Fruit fly (Drosophila melanogaster): ENCODE measurements around the gene mtgo.

The mtgo gene

dm6 chr2L:16526015-16526518 lies 18.7 kb upstream of the mtgo start (continued):
- TF ChIP-seq CG42726 (GFP tag; IDR thresholded peaks at IDR 0.05; ENCODE audit: partially characterized antibody): peak; percentile 37; the same call in 1 of the 2 replicates
- TF ChIP-seq bcd (GFP tag; optimal IDR thresholded peaks at IDR 0.05): peak; percentile 12
- TF ChIP-seq stc (GFP tag; IDR thresholded peaks at IDR 0.05): no peak
- no peak for TF ChIP-seq jumu (GFP tag; optimal IDR thresholded peaks at IDR 0.05)
- peak; percentile 41 for TF ChIP-seq CG15269 (tag; optimal IDR thresholded peaks at IDR 0.05)
- no peak for TF ChIP-seq CG14050 (GFP tag; IDR thresholded peaks at IDR 0.05)
- peak; percentile 58 for TF ChIP-seq Hand (GFP tag; optimal IDR thresholded peaks at IDR 0.05)
- TF ChIP-seq CG9876 (GFP tag; optimal IDR thresholded peaks at IDR 0.05): peak; percentile 8
- no peak for TF ChIP-seq sisA (GFP tag; IDR thresholded peaks at IDR 0.05)
- peak; percentile 32 for TF ChIP-seq CG18599 (GFP tag; optimal IDR thresholded peaks at IDR 0.05)
- peak; percentile 69 for TF ChIP-seq CG34224 (GFP tag; IDR thresholded peaks at IDR 0.05; ENCODE audit: partially characterized antibody)
- peak; percentile 45 for TF ChIP-seq Hmr (GFP tag; optimal IDR thresholded peaks at IDR 0.05)
- no peak for TF ChIP-seq CG4707 (GFP tag; optimal IDR thresholded peaks at IDR 0.05)
- no peak for TF ChIP-seq bigmax (GFP tag; optimal IDR thresholded peaks at IDR 0.05)
- 0 out of 2 replicates have a peak, but pooled peaks have one; percentile 15 for TF ChIP-seq peb (GFP tag; IDR thresholded peaks at IDR 0.05)
- TF ChIP-seq CG10431 (GFP tag; optimal IDR thresholded peaks at IDR 0.05): peak; percentile 61
- TF ChIP-seq Vsx1 (GFP tag; optimal IDR thresholded peaks at IDR 0.05): peak; percentile 58
- peak; percentile 46 for TF ChIP-seq nau (GFP tag; optimal IDR thresholded peaks at IDR 0.05)
- TF ChIP-seq ato (GFP tag; IDR thresholded peaks at IDR 0.05; ENCODE audit: partially characterized antibody): no peak
- peak; percentile 21; the same call in 1 of the 2 replicates for TF ChIP-seq CG14014 (GFP tag; IDR thresholded peaks at IDR 0.05)
- peak; percentile 42; the same call in 1 of the 2 replicates for TF ChIP-seq bbx (GFP tag; IDR thresholded peaks at IDR 0.05; ENCODE audit: partially characterized antibody)
- TF ChIP-seq lab (GFP tag; optimal IDR thresholded peaks at IDR 0.05): peak; percentile 52
- TF ChIP-seq slbo (GFP tag; IDR thresholded peaks at IDR 0.05): no peak
- peak; percentile 40; the same call in 1 of the 2 replicates for TF ChIP-seq E2f1 (GFP tag; IDR thresholded peaks at IDR 0.05)
- no peak for TF ChIP-seq grau (tag; optimal IDR thresholded peaks at IDR 0.05)
- TF ChIP-seq wek (GFP tag; optimal IDR thresholded peaks at IDR 0.05): peak; percentile 51
- peak; percentile 84 for TF ChIP-seq mirr (GFP tag; optimal IDR thresholded peaks at IDR 0.05)
- TF ChIP-seq H15 (GFP tag; IDR thresholded peaks at IDR 0.05): 0 out of 3 replicates have a peak, but pooled peaks have one; percentile 16
- no peak for TF ChIP-seq Atf3 (GFP tag; optimal IDR thresholded peaks at IDR 0.05)
- peak; percentile 68; the same call in 1 of the 2 replicates for TF ChIP-seq Atf6 (GFP tag; IDR thresholded peaks at IDR 0.05)
- TF ChIP-seq CG6791 (GFP tag; IDR thresholded peaks at IDR 0.05; ENCODE audit: partially characterized antibody): peak; percentile 44; the same call in 1 of the 3 replicates
- peak; percentile 70 for TF ChIP-seq lbe (GFP tag; optimal IDR thresholded peaks at IDR 0.05)
- peak; percentile 52 for TF ChIP-seq CG9932 (GFP tag; IDR thresholded peaks at IDR 0.05)
- TF ChIP-seq hkb (optimal IDR thresholded peaks at IDR 0.05): no peak
- 0 out of 2 replicates have a peak, but pooled peaks have one; percentile 28 for TF ChIP-seq hkb (GFP tag; IDR thresholded peaks at IDR 0.05)
- TF ChIP-seq CG12769 (tag; optimal IDR thresholded peaks at IDR 0.05): peak; percentile 92
- 0 out of 2 replicates have a peak, but pooled peaks have one; percentile 10 for TF ChIP-seq lmd (GFP tag; IDR thresholded peaks at IDR 0.05)
- TF ChIP-seq ATbp (GFP tag; optimal IDR thresholded peaks at IDR 0.05): peak; percentile 65
- TF ChIP-seq MBD-R2 (GFP tag; IDR thresholded peaks at IDR 0.05): 0 out of 2 replicates have a peak, but pooled peaks have one; percentile 29
- TF ChIP-seq ken (GFP tag; IDR thresholded peaks at IDR 0.05): peak; percentile 53; the same call in 1 of the 3 replicates
- no peak for TF ChIP-seq CG11560 (tag; IDR thresholded peaks at IDR 0.05)
- TF ChIP-seq CG43689 (GFP tag; IDR thresholded peaks at IDR 0.05): no peak
- TF ChIP-seq HmgZ (tag; optimal IDR thresholded peaks at IDR 0.05): peak; percentile 70
- peak; percentile 33 for TF ChIP-seq CG2202 (tag; optimal IDR thresholded peaks at IDR 0.05)
- peak; percentile 11 for TF ChIP-seq grn (GFP tag; optimal IDR thresholded peaks at IDR 0.05)
- TF ChIP-seq CG8765 (GFP tag; IDR thresholded peaks at IDR 0.05): peak; percentile 46; the same call in 1 of the 2 replicates
- peak; percentile 66 for TF ChIP-seq CG1832 (GFP tag; optimal IDR thresholded peaks at IDR 0.05)
- TF ChIP-seq Drgx (GFP tag; IDR thresholded peaks at IDR 0.05): peak; percentile 87
- no peak for TF ChIP-seq CG1233 (GFP tag; optimal IDR thresholded peaks at IDR 0.05)

Data from whole organism, embryonic.